Worm (Caenorhabditis elegans) whole organism, early embryonic: ENCODE results near the gene D1086.19.

Experiments
- B0310.2 ChIP-seq: sonication (generic microtip); optimal IDR thresholded peaks from 2 replicates; lab custom pipeline; 2016; ENCODE audit warnings: mild to moderate bottlenecking, missing genetic modification characterization, missing compliant biosample characterization
- F13C5.2 ChIP-seq: sonication (generic microtip); optimal IDR thresholded peaks from 2 replicates; lab custom pipeline; 2017; ENCODE audit warnings: mild to moderate bottlenecking, missing genetic modification characterization, inconsistent platforms, missing compliant biosample characterization
- aly-1 ChIP-seq: sonication (generic microtip); optimal IDR thresholded peaks from 2 replicates; lab custom pipeline; 2016; ENCODE audit warnings: missing genetic modification characterization, missing compliant biosample characterization
- ama-1 ChIP-seq: fragments of 150-350 bp; optimal IDR thresholded peaks from 2 replicates; lab custom pipeline; 2014
- ceh-13 ChIP-seq: fragments of 200-800 bp; sonication (Bioruptor generic); optimal IDR thresholded peaks from 2 replicates; lab custom pipeline; 2018; ENCODE audit warnings: mild to moderate bottlenecking, missing genetic modification characterization, missing compliant biosample characterization
- ceh-36 ChIP-seq: sonication (generic microtip); optimal IDR thresholded peaks from 2 replicates; lab custom pipeline; 2016; ENCODE audit warnings: missing genetic modification characterization, inconsistent platforms, missing compliant biosample characterization
- ets-7 ChIP-seq: sonication (generic microtip); optimal IDR thresholded peaks from 2 replicates; lab custom pipeline; 2016; ENCODE audit warnings: missing genotype, missing genetic modification characterization, missing compliant biosample characterization
- flt-1 ChIP-seq: fragments of 200-800 bp; sonication (Bioruptor generic); IDR thresholded peaks from 2 replicates; pipeline ENCODE4 v1.3.6; 2022; ENCODE audit warnings: missing genetic modification characterization, missing compliant biosample characterization
- hmbx-1 ChIP-seq: sonication (generic microtip); optimal IDR thresholded peaks from 2 replicates; lab custom pipeline; 2016; ENCODE audit warnings: mild to moderate bottlenecking, missing genetic modification characterization, missing compliant biosample characterization
- hmg-4 ChIP-seq: fragments of 200-800 bp; sonication (Bioruptor generic); optimal IDR thresholded peaks from 2 replicates; lab custom pipeline; 2018; ENCODE audit warnings: mild to moderate bottlenecking, missing genetic modification characterization, missing compliant biosample characterization
- hnd-1 ChIP-seq: sonication (generic microtip); optimal IDR thresholded peaks from 2 replicates; lab custom pipeline; 2016; ENCODE audit warnings: missing genetic modification characterization, missing compliant biosample characterization
- pes-1 ChIP-seq: fragments of 200-800 bp; sonication (Bioruptor generic); IDR thresholded peaks from 2 replicates; pipeline ENCODE4 v1.3.6; 2022; ENCODE audit warnings: missing genetic modification reagents, missing genetic modification characterization, missing compliant biosample characterization
- scrt-1 ChIP-seq: fragments of 200-800 bp; sonication (Bioruptor generic); IDR thresholded peaks from 2 replicates; pipeline ENCODE4 v1.3.6; 2022; ENCODE audit warnings: missing genetic modification characterization, missing compliant biosample characterization
- sea-1 ChIP-seq: fragments of 200-800 bp; sonication (Bioruptor generic); conservative IDR thresholded peaks from 2 replicates; pipeline ENCODE4 v1.3.6; 2022; ENCODE audit warnings: missing genetic modification characterization, missing compliant biosample characterization
- tbx-11 ChIP-seq: fragments of 200-800 bp; sonication (Bioruptor generic); IDR thresholded peaks from 2 replicates; pipeline ENCODE4 v1.3.6; 2022; ENCODE audit warnings: missing genetic modification characterization, missing compliant biosample characterization
- tbx-37 ChIP-seq: fragments of 200-800 bp; sonication (Bioruptor generic); conservative IDR thresholded peaks from 2 replicates; pipeline ENCODE4 v1.3.6; 2022; ENCODE audit warnings: missing genetic modification reagents, missing genetic modification characterization, missing compliant biosample characterization
- tra-4 ChIP-seq: sonication (generic microtip); optimal IDR thresholded peaks from 2 replicates; lab custom pipeline; 2017; ENCODE audit warnings: missing genetic modification characterization, missing compliant biosample characterization

The D1086.19 gene

DNA sequence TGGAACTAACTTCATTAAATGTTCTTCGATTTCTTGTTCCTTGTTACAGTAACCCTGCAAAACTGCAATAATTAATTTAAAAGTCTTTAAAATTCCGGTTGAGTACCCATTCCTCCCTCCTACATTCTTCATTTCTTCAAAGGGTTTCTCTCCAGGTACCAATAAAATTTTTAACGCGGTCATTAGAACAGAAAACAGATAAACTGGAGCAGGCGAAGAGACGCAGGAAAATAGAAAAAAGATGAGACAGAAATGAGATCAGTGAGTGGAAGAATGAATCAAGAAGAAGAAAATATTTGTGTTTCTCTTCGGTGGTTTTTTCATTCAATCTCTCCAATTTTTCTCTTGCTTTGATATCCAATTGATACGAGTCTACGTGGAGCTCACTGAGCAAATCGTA is 5.7 kb downstream of the D1086.19 start, which contains the start of gene D1086.8:
D1086.8 (plus strand) TSS at position 301 of the 400 bp plus-strand sequence.
- no peak for TF ChIP-seq hmbx-1 (tag; lab: Kevin White, UChicago)
- TF ChIP-seq B0310.2 (tag; lab: Kevin White, UChicago): no peak
- TF ChIP-seq tbx-11: no peak
- no peak for TF ChIP-seq ceh-13 (GFP tag; lab: Kevin White, UChicago)
- TF ChIP-seq scrt-1 (GFP tag; lab: Robert Waterston, UW): no peak
- no peak for TF ChIP-seq pes-1
- no peak for TF ChIP-seq hnd-1 (tag; lab: Kevin White, UChicago)
- TF ChIP-seq tbx-37 (GFP tag; lab: Robert Waterston, UW): no peak
- no peak for TF ChIP-seq F13C5.2 (tag; lab: Kevin White, UChicago)
- TF ChIP-seq flt-1 (GFP tag; lab: Robert Waterston, UW): no peak
- TF ChIP-seq tra-4 (tag; lab: Kevin White, UChicago): no peak
- TF ChIP-seq ets-7 (tag; lab: Kevin White, UChicago): no peak
- TF ChIP-seq ceh-36 (tag; lab: Kevin White, UChicago): no peak
- no peak for TF ChIP-seq hmg-4 (GFP tag; lab: Kevin White, UChicago)
- no peak for TF ChIP-seq ama-1 (lab: Kevin White, UChicago)
- no peak for TF ChIP-seq aly-1 (tag; lab: Kevin White, UChicago)
- TF ChIP-seq sea-1 (GFP tag; lab: Robert Waterston, UW): no peak

DNA sequence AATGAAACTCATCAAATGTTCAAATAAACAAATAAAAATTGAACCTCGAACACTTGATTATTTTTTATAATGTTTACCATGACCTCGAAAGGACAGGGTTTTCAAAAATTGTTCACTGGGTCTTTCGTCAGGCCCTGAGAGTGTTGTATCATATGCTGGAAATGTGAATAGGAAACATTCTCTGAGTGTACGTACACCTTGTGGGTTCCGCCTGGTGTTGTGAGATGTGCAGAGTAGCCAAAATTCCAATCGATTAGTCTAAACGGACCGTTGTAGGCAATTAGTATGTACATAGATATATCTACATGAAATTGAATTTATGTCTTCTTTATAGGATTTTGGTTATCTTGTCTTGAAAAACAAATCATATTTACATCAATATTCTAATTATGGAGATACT is 6.4 kb downstream of the D1086.19 start:
- TF ChIP-seq ceh-36 (tag; lab: Kevin White, UChicago) (no peak), tbx-37 (GFP tag; lab: Robert Waterston, UW) (no peak), tbx-11 (no peak), ama-1 (lab: Kevin White, UChicago) (no peak), pes-1 (no peak), tra-4 (tag; lab: Kevin White, UChicago) (no peak), hmg-4 (GFP tag; lab: Kevin White, UChicago) (no peak), scrt-1 (GFP tag; lab: Robert Waterston, UW) (no peak), B0310.2 (tag; lab: Kevin White, UChicago) (no peak)

DNA sequence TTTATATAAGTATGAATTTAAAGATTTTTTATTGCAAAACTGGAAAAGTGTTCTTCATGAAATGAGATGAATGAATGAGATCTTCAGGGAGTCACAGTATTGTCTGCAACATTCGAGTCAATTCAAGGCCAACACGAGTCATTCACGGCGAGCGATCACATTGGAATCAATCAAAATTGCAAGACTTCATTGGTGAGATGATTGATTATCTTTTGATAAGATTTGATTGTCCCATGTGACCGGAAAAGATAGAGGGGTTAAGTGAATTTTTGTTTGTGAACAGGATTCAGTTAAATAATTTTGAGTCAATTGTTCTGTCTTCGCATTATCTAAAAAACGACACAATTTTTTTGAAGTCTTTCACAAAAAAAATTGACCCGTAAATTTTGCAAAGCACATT is 6.8 kb downstream of the D1086.19 start:
- TF ChIP-seq hnd-1 (tag; lab: Kevin White, UChicago) (no peak), ceh-13 (GFP tag; lab: Kevin White, UChicago) (no peak), tbx-37 (GFP tag; lab: Robert Waterston, UW) (no peak), ets-7 (tag; lab: Kevin White, UChicago) (no peak), scrt-1 (GFP tag; lab: Robert Waterston, UW) (no peak), sea-1 (GFP tag; lab: Robert Waterston, UW) (no peak)

DNA sequence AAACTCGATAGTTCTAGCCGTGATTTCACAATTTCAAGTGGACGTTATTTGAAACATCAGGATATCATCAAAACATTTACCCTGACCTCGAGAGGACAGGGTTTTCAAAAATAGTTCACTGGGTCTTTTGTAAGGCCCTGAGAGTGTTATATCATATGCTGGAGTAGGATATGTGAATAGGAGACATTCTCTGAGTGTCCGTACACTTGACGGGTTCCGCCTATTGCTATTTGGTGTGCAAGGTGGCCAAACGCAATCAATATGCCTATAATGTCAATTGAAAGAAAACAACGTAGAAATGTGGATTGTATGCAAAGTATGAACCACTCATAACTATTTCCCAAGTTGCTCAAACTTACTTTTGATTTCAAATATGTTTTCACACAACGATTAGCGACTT is 9.2 kb downstream of the D1086.19 start:
- TF ChIP-seq hnd-1 (tag; lab: Kevin White, UChicago) (no peak), flt-1 (GFP tag; lab: Robert Waterston, UW) (no peak), hmbx-1 (tag; lab: Kevin White, UChicago) (no peak), ceh-36 (tag; lab: Kevin White, UChicago) (no peak), ama-1 (lab: Kevin White, UChicago) (no peak), scrt-1 (GFP tag; lab: Robert Waterston, UW) (no peak)

DNA sequence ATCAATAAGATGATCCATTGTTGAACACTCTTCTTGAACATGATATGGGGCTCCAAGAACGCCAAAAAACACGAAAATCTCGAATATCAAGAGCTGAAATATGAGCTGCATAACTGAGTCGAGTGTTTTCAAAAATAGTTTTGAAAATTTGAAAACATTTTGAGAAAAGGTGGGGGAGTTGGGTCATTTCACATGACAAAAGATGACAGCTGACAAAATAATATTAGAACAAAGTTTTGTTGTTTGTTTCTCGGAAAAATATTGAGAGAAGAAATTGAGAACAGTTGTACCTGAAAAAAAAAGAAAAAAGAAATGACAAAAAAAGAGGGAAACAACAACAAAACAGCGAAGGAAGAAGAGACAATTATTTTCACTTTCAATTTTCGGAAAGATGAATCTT is 10.4 kb downstream of the D1086.19 start, which contains the start of the genes D1086.2 and D1086.1:
D1086.2 (minus strand) TSS at position 150 of the 400 bp plus-strand sequence.
D1086.1 (plus strand) TSS at position 340 of the 400 bp plus-strand sequence.
- TF ChIP-seq scrt-1 (GFP tag; lab: Robert Waterston, UW): no peak
- no peak for TF ChIP-seq hmbx-1 (tag; lab: Kevin White, UChicago)
- TF ChIP-seq tbx-37 (GFP tag; lab: Robert Waterston, UW): no peak
- TF ChIP-seq tbx-11: no peak
- no peak for TF ChIP-seq ets-7 (tag; lab: Kevin White, UChicago)
- no peak for TF ChIP-seq ceh-36 (tag; lab: Kevin White, UChicago)
- TF ChIP-seq ama-1 (lab: Kevin White, UChicago): no peak
- TF ChIP-seq ceh-13 (GFP tag; lab: Kevin White, UChicago): no peak
- TF ChIP-seq tra-4 (tag; lab: Kevin White, UChicago): no peak
- TF ChIP-seq hmg-4 (GFP tag; lab: Kevin White, UChicago): no peak
- no peak for TF ChIP-seq pes-1
- no peak for TF ChIP-seq flt-1 (GFP tag; lab: Robert Waterston, UW)
- TF ChIP-seq B0310.2 (tag; lab: Kevin White, UChicago): no peak
- TF ChIP-seq aly-1 (tag; lab: Kevin White, UChicago): no peak
- no peak for TF ChIP-seq F13C5.2 (tag; lab: Kevin White, UChicago)
- TF ChIP-seq hnd-1 (tag; lab: Kevin White, UChicago): no peak
- TF ChIP-seq sea-1 (GFP tag; lab: Robert Waterston, UW): no peak

- no peak for TF ChIP-seq ama-1 (lab: Kevin White, UChicago)
- no peak for TF ChIP-seq flt-1 (GFP tag; lab: Robert Waterston, UW)
- TF ChIP-seq ets-7 (tag; lab: Kevin White, UChicago): no peak
- TF ChIP-seq tbx-11: no peak
- TF ChIP-seq aly-1 (tag; lab: Kevin White, UChicago): no peak
- no peak for TF ChIP-seq ceh-36 (tag; lab: Kevin White, UChicago)
Measured at ce11 chrV:14100886-14101285, 12.7 kb downstream of the D1086.19 start, which contains the start of gene D1086.12. Gene D1086.12, plus strand, starts transcription at chrV:14101186.

ce11 chrV:14103970-14104369 is 15.8 kb downstream of the D1086.19 start, which contains the start of gene D1086.9:
Gene D1086.9, plus strand, starts transcription at chrV:14104270.
- TF ChIP-seq ceh-36 (tag; lab: Kevin White, UChicago) (no peak), scrt-1 (GFP tag; lab: Robert Waterston, UW) (no peak), tra-4 (tag; lab: Kevin White, UChicago) (no peak), F13C5.2 (tag; lab: Kevin White, UChicago) (no peak), tbx-11 (no peak), hnd-1 (tag; lab: Kevin White, UChicago) (no peak), ets-7 (tag; lab: Kevin White, UChicago) (no peak), pes-1 (no peak), hmbx-1 (tag; lab: Kevin White, UChicago) (no peak), tbx-37 (GFP tag; lab: Robert Waterston, UW) (no peak), ama-1 (lab: Kevin White, UChicago) (no peak), hmg-4 (GFP tag; lab: Kevin White, UChicago) (no peak), flt-1 (GFP tag; lab: Robert Waterston, UW) (no peak), B0310.2 (tag; lab: Kevin White, UChicago) (no peak)
